Worm (Caenorhabditis elegans) whole organism, young adult: ENCODE data around the gene suf-1.

ENCODE experiments used
- C06A6.2 ChIP-seq: fragments of 200-800 bp; sonication (Bioruptor generic); conservative IDR thresholded peaks from 2 replicates; pipeline ENCODE4 v1.3.6; 2022; ENCODE audit warnings: missing genetic modification characterization, missing compliant biosample characterization
- D2030.7 ChIP-seq: fragments of 200-800 bp; sonication (Bioruptor generic); IDR thresholded peaks from 2 replicates; pipeline ENCODE4 v1.3.6; 2022; ENCODE audit warnings: missing genetic modification reagents, missing genetic modification characterization, missing compliant biosample characterization
- F10E7.11 ChIP-seq: sonication (generic microtip); optimal IDR thresholded peaks from 2 replicates; lab custom pipeline; 2017; ENCODE audit warnings: mild to moderate bottlenecking, missing genetic modification characterization, moderate library complexity, missing compliant biosample characterization
- F33H1.4 ChIP-seq: fragments of 200-800 bp; sonication (Bioruptor generic); IDR thresholded peaks from 2 replicates; pipeline ENCODE4 v1.3.6; 2022; ENCODE audit warnings: missing genetic modification reagents, missing genetic modification characterization, missing compliant biosample characterization
- F39B2.1 ChIP-seq: fragments of 200-800 bp; sonication (Bioruptor generic); IDR thresholded peaks from 2 replicates; pipeline ENCODE4 v1.3.6; 2022; ENCODE audit warnings: missing genetic modification reagents, missing genetic modification characterization, missing compliant biosample characterization
- F57A8.1 ChIP-seq: fragments of 200-800 bp; sonication (Bioruptor generic); optimal IDR thresholded peaks from 2 replicates; lab custom pipeline; 2018; ENCODE audit warnings: mild to moderate bottlenecking, missing genetic modification characterization, moderate library complexity, missing compliant biosample characterization
- T26A5.8 ChIP-seq: sonication (generic microtip); optimal IDR thresholded peaks from 2 replicates; lab custom pipeline; 2016; ENCODE audit warnings: missing genetic modification characterization, missing compliant biosample characterization
- Y79H2A.3 ChIP-seq: fragments of 200-800 bp; sonication (Bioruptor generic); conservative IDR thresholded peaks from 2 replicates; pipeline ENCODE4 v1.3.6; 2022; ENCODE audit warnings: missing genetic modification reagents, missing genetic modification characterization, missing compliant biosample characterization
- ZK185.1 ChIP-seq: sonication (generic microtip); optimal IDR thresholded peaks from 2 replicates; lab custom pipeline; 2016; ENCODE audit warnings: mild to moderate bottlenecking, missing genetic modification characterization, missing compliant biosample characterization; ENCODE audit not compliant: poor library complexity, severe bottlenecking
- ama-1 ChIP-seq, 3 experiments: fragments of 150-350 bp in 1 of 3; sonication (generic microtip) in 2 of 3; optimal IDR thresholded peaks; 2 replicates each; lab custom pipeline; 2014 to 2018; ENCODE audit warnings: missing biosample characterization in 2 of 3, missing genetic modification characterization in 2 of 3, missing genetic modification reagents in 2 of 3
- aptf-3 ChIP-seq: fragments of 200-800 bp; sonication (Bioruptor generic); IDR thresholded peaks from 2 replicates; pipeline ENCODE4 v1.3.6; 2022; ENCODE audit warnings: missing genetic modification characterization, missing compliant biosample characterization
- atf-7 ChIP-seq: sonication (generic microtip); optimal IDR thresholded peaks from 2 replicates; lab custom pipeline; 2017; ENCODE audit warnings: mild to moderate bottlenecking, missing genetic modification characterization, missing compliant biosample characterization
- bed-2 ChIP-seq: fragments of 200-800 bp; sonication (Bioruptor generic); IDR thresholded peaks from 2 replicates; pipeline ENCODE4 v1.3.6; 2022; ENCODE audit warnings: missing genetic modification reagents, missing genetic modification characterization, missing compliant biosample characterization
- ceh-27 ChIP-seq: fragments of 200-800 bp; sonication (Bioruptor generic); optimal IDR thresholded peaks from 2 replicates; lab custom pipeline; 2018; ENCODE audit warnings: mild to moderate bottlenecking, missing genetic modification characterization, moderate library complexity, missing compliant biosample characterization
- ceh-91 ChIP-seq: fragments of 200-800 bp; sonication (Bioruptor generic); IDR thresholded peaks from 2 replicates; pipeline ENCODE4 v1.3.6; 2022; ENCODE audit warnings: missing genetic modification reagents, missing genetic modification characterization, missing compliant biosample characterization
- dox-1 ChIP-seq: fragments of 200-800 bp; sonication (Bioruptor generic); IDR thresholded peaks from 2 replicates; pipeline ENCODE4 v1.3.6; 2022; ENCODE audit warnings: missing genetic modification reagents, missing genetic modification characterization, missing compliant biosample characterization
- dpff-1 ChIP-seq: sonication (generic microtip); optimal IDR thresholded peaks from 2 replicates; lab custom pipeline; 2017; ENCODE audit warnings: mild to moderate bottlenecking, missing genetic modification characterization, missing compliant biosample characterization
- dpl-1 ChIP-seq: fragments of 150-350 bp; optimal IDR thresholded peaks from 2 replicates; lab custom pipeline; 2014; ENCODE audit warnings: missing biosample characterization, missing genetic modification reagents, missing genetic modification characterization
- efl-1 ChIP-seq: fragments of 150-350 bp; optimal IDR thresholded peaks from 2 replicates; lab custom pipeline; 2014; ENCODE audit warnings: missing biosample characterization, missing genetic modification reagents, missing genetic modification characterization
- egl-18 ChIP-seq: fragments of 200-800 bp; sonication (Bioruptor generic); IDR thresholded peaks from 2 replicates; pipeline ENCODE4 v1.3.6; 2022; ENCODE audit warnings: missing genetic modification reagents, missing genetic modification characterization, missing compliant biosample characterization
- egl-44 ChIP-seq: fragments of 200-800 bp; sonication (Bioruptor generic); IDR thresholded peaks from 2 replicates; pipeline ENCODE4 v1.3.6; 2022; ENCODE audit warnings: missing genetic modification reagents, missing genetic modification characterization, missing compliant biosample characterization
- ekl-4 ChIP-seq: fragments of 200-800 bp; sonication (Bioruptor generic); IDR thresholded peaks from 2 replicates; pipeline ENCODE4 v1.3.6; 2022; ENCODE audit warnings: missing genetic modification reagents, missing genetic modification characterization, missing compliant biosample characterization
- gei-17 ChIP-seq: fragments of 200-800 bp; sonication (Bioruptor generic); optimal IDR thresholded peaks from 2 replicates; lab custom pipeline; 2018; ENCODE audit warnings: mild to moderate bottlenecking, missing genetic modification characterization, missing compliant biosample characterization
- hlh-12 ChIP-seq: sonication (generic microtip); optimal IDR thresholded peaks from 2 replicates; lab custom pipeline; 2016; ENCODE audit warnings: missing genetic modification characterization, missing compliant biosample characterization
- hlh-26 ChIP-seq: fragments of 200-800 bp; sonication (Bioruptor generic); conservative IDR thresholded peaks from 2 replicates; pipeline ENCODE4 v1.3.6; 2022; ENCODE audit warnings: missing genetic modification reagents, missing genetic modification characterization, missing compliant biosample characterization
- lin-35 ChIP-seq, 3 experiments: fragments of 150-350 bp in 2 of 3; sonication (generic microtip) in 1 of 3; optimal IDR thresholded peaks; 2 replicates each; lab custom pipeline; 2014 to 2018; ENCODE audit warnings: missing biosample characterization in 3 of 3, missing genetic modification characterization in 3 of 3, missing genetic modification reagents in 3 of 3
- madf-10 ChIP-seq: sonication (generic microtip); optimal IDR thresholded peaks from 2 replicates; lab custom pipeline; 2016; ENCODE audit warnings: mild to moderate bottlenecking, missing genetic modification characterization, missing compliant biosample characterization
- madf-3 ChIP-seq: fragments of 200-800 bp; sonication (Bioruptor generic); IDR thresholded peaks from 2 replicates; pipeline ENCODE4 v1.3.6; 2022; ENCODE audit warnings: missing genetic modification reagents, missing genetic modification characterization, missing compliant biosample characterization
- nfya-2 ChIP-seq: fragments of 200-800 bp; sonication (Bioruptor generic); IDR thresholded peaks from 2 replicates; pipeline ENCODE4 v1.3.6; 2022; ENCODE audit warnings: missing genetic modification reagents, missing genetic modification characterization, missing compliant biosample characterization
- nhr-179 ChIP-seq: sonication (generic microtip); optimal IDR thresholded peaks from 2 replicates; lab custom pipeline; 2016; ENCODE audit warnings: mild to moderate bottlenecking, missing genetic modification characterization, missing compliant biosample characterization
- nhr-27 ChIP-seq: fragments of 200-800 bp; sonication (Bioruptor generic); optimal IDR thresholded peaks from 2 replicates; lab custom pipeline; 2018; ENCODE audit warnings: mild to moderate bottlenecking, missing genetic modification characterization, moderate library complexity, missing compliant biosample characterization
- nhr-80 ChIP-seq: sonication (generic microtip); optimal IDR thresholded peaks from 2 replicates; lab custom pipeline; 2016; ENCODE audit warnings: missing genetic modification characterization, missing compliant biosample characterization
- nhr-90 ChIP-seq: sonication (generic microtip); optimal IDR thresholded peaks from 2 replicates; lab custom pipeline; 2016; ENCODE audit warnings: missing genotype, mild to moderate bottlenecking, missing genetic modification characterization, missing compliant biosample characterization
- repo-1 ChIP-seq: sonication (generic microtip); optimal IDR thresholded peaks from 2 replicates; lab custom pipeline; 2017; ENCODE audit warnings: mild to moderate bottlenecking, missing genetic modification characterization, missing compliant biosample characterization
- snpc-1.3 ChIP-seq: sonication (generic microtip); optimal IDR thresholded peaks from 2 replicates; lab custom pipeline; 2017; ENCODE audit warnings: missing genetic modification characterization, mild to moderate bottlenecking, missing compliant biosample characterization, antibody characterized with exemption, moderate library complexity, missing genotype, missing genetic modification reagents; ENCODE audit not compliant: insufficient read depth
- tbp1 ChIP-seq: fragments of 200-800 bp; sonication (Bioruptor generic); optimal IDR thresholded peaks from 2 replicates; lab custom pipeline; 2018; ENCODE audit warnings: mild to moderate bottlenecking, missing genetic modification characterization, missing compliant biosample characterization
- tbx-9 ChIP-seq: sonication (generic microtip); optimal IDR thresholded peaks from 2 replicates; lab custom pipeline; 2016; ENCODE audit warnings: borderline replicate concordance, missing genetic modification characterization, inconsistent platforms, missing compliant biosample characterization
- unc-130 ChIP-seq: sonication (generic microtip); optimal IDR thresholded peaks from 2 replicates; lab custom pipeline; 2016; ENCODE audit warnings: missing genetic modification reagents, missing genetic modification characterization, missing compliant biosample characterization
- ztf-25 ChIP-seq: fragments of 200-800 bp; sonication (Bioruptor generic); IDR thresholded peaks from 2 replicates; pipeline ENCODE4 v1.3.6; 2022; ENCODE audit warnings: missing genetic modification reagents, missing genetic modification characterization, missing compliant biosample characterization
- ztf-3 ChIP-seq: fragments of 200-800 bp; sonication (Bioruptor generic); optimal IDR thresholded peaks from 2 replicates; lab custom pipeline; 2018; ENCODE audit warnings: mild to moderate bottlenecking, missing genetic modification characterization, missing compliant biosample characterization
- ztf-6 ChIP-seq: fragments of 200-800 bp; sonication (Bioruptor generic); IDR thresholded peaks from 2 replicates; pipeline ENCODE4 v1.3.6; 2022; ENCODE audit warnings: missing genetic modification reagents, missing genetic modification characterization, missing compliant biosample characterization

The suf-1 gene

DNA sequence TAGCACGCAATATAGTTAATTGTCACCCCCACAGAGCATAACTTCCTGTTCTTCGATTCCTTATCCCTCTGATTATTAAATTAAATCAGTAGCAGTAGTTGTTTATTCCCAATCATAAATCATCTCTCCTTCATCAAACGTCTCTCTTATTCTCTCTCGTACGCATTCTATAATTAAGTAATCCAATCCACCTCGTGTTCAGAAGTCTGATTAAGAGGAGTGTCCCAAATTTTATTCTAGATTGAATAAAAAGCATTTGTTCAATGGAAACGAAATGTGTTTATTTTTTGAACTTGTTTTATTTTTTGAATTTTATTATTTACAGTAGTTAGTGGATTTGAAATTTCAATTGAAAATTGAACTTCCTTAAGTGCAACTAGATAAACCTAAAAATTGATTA lies 7.7 kb downstream of the suf-1 start:
- TF ChIP-seq nhr-179 (tag; lab: Kevin White, UChicago) = no peak
- no peak for TF ChIP-seq madf-3 (GFP tag; lab: Robert Waterston, UW)
- TF ChIP-seq tbp1 (GFP tag; lab: Kevin White, UChicago) = no peak
- no peak for TF ChIP-seq ztf-3 (GFP tag; lab: Kevin White, UChicago)
- no peak for TF ChIP-seq ceh-91 (GFP tag; lab: Robert Waterston, UW)
- TF ChIP-seq snpc-1.3 (tag; lab: Kevin White, UChicago) = no peak
- no peak for TF ChIP-seq F57A8.1 (GFP tag; lab: Kevin White, UChicago)
- TF ChIP-seq ekl-4 (GFP tag; lab: Robert Waterston, UW) = no peak
- TF ChIP-seq repo-1 (tag; lab: Kevin White, UChicago) = no peak
- no peak for TF ChIP-seq egl-18 (GFP tag; lab: Robert Waterston, UW)
- TF ChIP-seq hlh-12 = no peak
- TF ChIP-seq nfya-2 = no peak
- TF ChIP-seq hlh-26 (GFP tag; lab: Robert Waterston, UW) = no peak
- no peak for TF ChIP-seq dpl-1 (GFP tag; lab: Kevin White, UChicago)
- no peak for TF ChIP-seq ama-1 (optimal IDR thresholded peaks at IDR 0.05; lab: Kevin White, UChicago)
- TF ChIP-seq ama-1 (GFP tag; optimal IDR thresholded peaks at IDR 0.05; lab: Kevin White, UChicago) = no peak
- TF ChIP-seq F39B2.1 (GFP tag; lab: Robert Waterston, UW) = no peak
- TF ChIP-seq egl-44 (GFP tag; lab: Robert Waterston, UW) = no peak
- no peak for TF ChIP-seq D2030.7
- TF ChIP-seq unc-130 (GFP tag; lab: Kevin White, UChicago) = no peak
- no peak for TF ChIP-seq nhr-80 (tag; lab: Kevin White, UChicago)

DNA sequence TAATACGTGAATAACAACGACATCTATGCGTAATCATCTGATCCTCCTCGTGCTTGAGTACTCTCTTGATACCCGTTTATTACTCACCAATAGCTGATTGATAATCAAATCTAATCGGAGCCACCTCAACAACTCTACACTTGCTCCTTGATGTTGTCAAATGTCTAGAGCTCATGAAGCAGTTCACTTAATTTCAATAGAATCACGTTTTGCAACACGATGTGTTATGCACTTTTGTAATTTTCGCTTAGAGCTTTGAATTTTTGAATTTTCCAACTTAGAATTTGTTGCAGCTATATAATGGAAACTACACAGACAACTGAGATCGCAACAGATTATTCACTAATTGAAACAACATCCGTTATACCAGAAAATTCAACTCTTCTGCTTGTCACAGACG lies 8.8 kb downstream of the suf-1 start, which contains the start of gene T22C8.1:
T22C8.1 (plus strand) TSS at position 301 of the 400 bp plus-strand sequence.
- TF ChIP-seq ceh-27 (no peak), Y79H2A.3 (GFP tag; lab: Robert Waterston, UW) (no peak), madf-10 (tag; lab: Kevin White, UChicago) (no peak), dpl-1 (GFP tag; lab: Kevin White, UChicago) (no peak), efl-1 (GFP tag; lab: Kevin White, UChicago) (no peak)

DNA sequence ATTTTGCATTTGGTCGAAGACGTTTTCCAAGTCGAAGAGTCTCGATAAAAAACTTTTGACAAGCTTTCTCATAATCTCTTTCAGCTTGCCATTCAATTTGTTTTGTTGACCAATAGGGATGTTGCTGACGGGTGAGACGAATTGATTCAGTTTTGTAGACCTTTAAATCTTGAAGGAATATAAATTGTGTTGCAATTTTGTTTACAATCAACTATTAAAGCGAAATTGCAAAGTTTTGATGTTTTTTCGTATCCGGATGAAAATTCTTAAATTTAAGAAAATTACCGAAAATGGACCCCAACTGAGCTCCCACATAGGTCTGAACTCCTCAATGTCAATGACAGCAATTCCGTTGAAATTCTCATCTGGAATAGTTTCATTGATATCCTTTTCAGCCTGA lies 12.5 kb downstream of the suf-1 start:
- no peak for TF ChIP-seq bed-2 (GFP tag; lab: Robert Waterston, UW)
- no peak for TF ChIP-seq ZK185.1
- TF ChIP-seq unc-130 (GFP tag; lab: Kevin White, UChicago) = no peak
- no peak for TF ChIP-seq F39B2.1 (GFP tag; lab: Robert Waterston, UW)
- TF ChIP-seq atf-7 (tag; lab: Kevin White, UChicago) = no peak
- TF ChIP-seq gei-17 = no peak
- no peak for TF ChIP-seq lin-35 (GFP tag; optimal IDR thresholded peaks at IDR 0.05; lab: Kevin White, UChicago)
- TF ChIP-seq tbx-9 (tag; lab: Kevin White, UChicago) = no peak
- TF ChIP-seq C06A6.2 (GFP tag; lab: Robert Waterston, UW) = no peak
- TF ChIP-seq nhr-90 (tag; lab: Kevin White, UChicago) = no peak
- TF ChIP-seq F33H1.4 (GFP tag; lab: Robert Waterston, UW) = no peak
- no peak for TF ChIP-seq ztf-6 (GFP tag; lab: Robert Waterston, UW)
- TF ChIP-seq dox-1 (GFP tag; lab: Robert Waterston, UW) = no peak
- TF ChIP-seq dpff-1 (tag; lab: Kevin White, UChicago) = no peak
- TF ChIP-seq Y79H2A.3 (GFP tag; lab: Robert Waterston, UW) = no peak
- no peak for TF ChIP-seq F10E7.11 (tag; lab: Kevin White, UChicago)
- no peak for TF ChIP-seq T26A5.8 (tag; lab: Kevin White, UChicago)
- no peak for TF ChIP-seq nhr-27 (tag; lab: Kevin White, UChicago)
- TF ChIP-seq aptf-3 (GFP tag; lab: Robert Waterston, UW) = no peak
- TF ChIP-seq ztf-25 = no peak
